Fruit fly (Drosophila melanogaster) whole organism, embryonic: ENCODE measurements around the gene tinc.

Experiments used
- Ada2b ChIP-seq: fragments of 200-800 bp; sonication (Bioruptor generic); IDR thresholded peaks from 2 replicates; pipeline ENCODE4 v1.3.6; 2022; ENCODE audit warnings: missing biosample characterization, missing genetic modification characterization
- Aef1 ChIP-seq: fragments of 200-800 bp; sonication (Bioruptor generic); IDR thresholded peaks from 3 replicates; pipeline ENCODE4 v1.3.6; 2022; ENCODE audit warnings: missing biosample characterization, missing genetic modification characterization
- Asciz ChIP-seq: fragments of 200-800 bp; sonication (Bioruptor generic); optimal IDR thresholded peaks from 2 replicates; lab custom pipeline; 2017; ENCODE audit warnings: missing biosample characterization, mild to moderate bottlenecking, missing genetic modification characterization, missing genetic modification reagents
- Bteb2 ChIP-seq: fragments of 200-800 bp; sonication (Bioruptor generic); optimal IDR thresholded peaks from 2 replicates; lab custom pipeline; 2016; ENCODE audit warnings: missing biosample characterization, missing genetic modification characterization
- CG10462 ChIP-seq: fragments of 200-800 bp; sonication (Bioruptor generic); optimal IDR thresholded peaks from 2 replicates; lab custom pipeline; 2016; ENCODE audit warnings: missing biosample characterization, missing genetic modification characterization
- CG10654 ChIP-seq: fragments of 200-800 bp; sonication (Bioruptor generic); optimal IDR thresholded peaks from 2 replicates; lab custom pipeline; 2016; ENCODE audit warnings: missing biosample characterization, missing genetic modification characterization
- CG11504 ChIP-seq: fragments of 200-800 bp; sonication (Bioruptor generic); optimal IDR thresholded peaks from 3 replicates; lab custom pipeline; 2019; ENCODE audit warnings: missing biosample characterization, mild to moderate bottlenecking, missing genetic modification characterization, moderate library complexity
- CG13287 ChIP-seq: fragments of 200-800 bp; sonication (Bioruptor generic); IDR thresholded peaks from 2 replicates; pipeline ENCODE4 v1.3.6; 2022; ENCODE audit warnings: missing biosample characterization, missing genetic modification characterization; ENCODE audit not compliant: partially characterized antibody
- CG1603 ChIP-seq: fragments of 200-800 bp; sonication (Bioruptor generic); optimal IDR thresholded peaks from 2 replicates; lab custom pipeline; 2019; ENCODE audit warnings: missing biosample characterization, mild to moderate bottlenecking, missing genetic modification characterization, moderate library complexity
- CG16779 ChIP-seq: fragments of 200-800 bp; sonication (Bioruptor generic); IDR thresholded peaks from 2 replicates; pipeline ENCODE4 v1.3.6; 2022; ENCODE audit warnings: missing biosample characterization, missing genetic modification characterization
- CG16813 ChIP-seq: fragments of 200-800 bp; sonication (Bioruptor generic); IDR thresholded peaks from 3 replicates; pipeline ENCODE4 v1.3.6; 2022; ENCODE audit warnings: missing biosample characterization, missing genetic modification characterization; ENCODE audit not compliant: partially characterized antibody
- CG16863 ChIP-seq: fragments of 200-800 bp; sonication (Bioruptor generic); optimal IDR thresholded peaks from 3 replicates; lab custom pipeline; 2016; ENCODE audit warnings: missing biosample characterization, missing genetic modification characterization
- CG2875 ChIP-seq: fragments of 200-800 bp; sonication (Bioruptor generic); optimal IDR thresholded peaks from 2 replicates; lab custom pipeline; 2017; ENCODE audit warnings: missing biosample characterization, mild to moderate bottlenecking, missing genetic modification characterization, missing genetic modification reagents
- CG2889 ChIP-seq: fragments of 200-800 bp; sonication (Bioruptor generic); IDR thresholded peaks from 3 replicates; pipeline ENCODE4 v1.3.6; 2022; ENCODE audit warnings: missing biosample characterization, missing genetic modification characterization
- CG31365 ChIP-seq: fragments of 200-800 bp; sonication (Bioruptor generic); optimal IDR thresholded peaks from 2 replicates; lab custom pipeline; 2018; ENCODE audit warnings: missing biosample characterization, mild to moderate bottlenecking, missing genetic modification characterization
- CG32532 ChIP-seq: fragments of 200-800 bp; sonication (Bioruptor generic); IDR thresholded peaks from 2 replicates; pipeline ENCODE4 v1.3.6; 2022; ENCODE audit warnings: missing biosample characterization, missing genetic modification characterization
- CG3995 ChIP-seq: fragments of 200-800 bp; sonication (Bioruptor generic); optimal IDR thresholded peaks from 3 replicates; lab custom pipeline; 2016; ENCODE audit warnings: missing biosample characterization, missing genetic modification characterization
- CG43689 ChIP-seq: fragments of 200-800 bp; sonication (Bioruptor generic); IDR thresholded peaks from 2 replicates; pipeline ENCODE4 v1.3.6; 2022; ENCODE audit warnings: missing biosample characterization, missing genetic modification characterization
- CG6272 ChIP-seq: fragments of 200-800 bp; sonication (Bioruptor generic); IDR thresholded peaks from 2 replicates; pipeline ENCODE4 v1.3.6; 2022; ENCODE audit warnings: missing biosample characterization, missing genetic modification characterization
- CG6813 ChIP-seq: fragments of 200-800 bp; sonication (Bioruptor generic); optimal IDR thresholded peaks from 2 replicates; lab custom pipeline; 2017; ENCODE audit warnings: missing biosample characterization, missing genetic modification characterization, mild to moderate bottlenecking, moderate library complexity, missing genetic modification reagents
- CG7271 ChIP-seq: fragments of 200-800 bp; sonication (Bioruptor generic); optimal IDR thresholded peaks from 2 replicates; lab custom pipeline; 2018; ENCODE audit warnings: missing biosample characterization, mild to moderate bottlenecking, missing genetic modification characterization, moderate library complexity
- CG8924 ChIP-seq: fragments of 200-800 bp; optimal IDR thresholded peaks from 3 replicates; lab custom pipeline; 2019; ENCODE audit warnings: missing biosample characterization, mild to moderate bottlenecking, missing genetic modification characterization, moderate library complexity
- CG8944 ChIP-seq: fragments of 200-800 bp; sonication (Bioruptor generic); optimal IDR thresholded peaks from 3 replicates; lab custom pipeline; 2016; ENCODE audit warnings: missing biosample characterization, missing genetic modification characterization
- CG9876 ChIP-seq: fragments of 200-800 bp; sonication (Bioruptor generic); optimal IDR thresholded peaks from 2 replicates; lab custom pipeline; 2016; ENCODE audit warnings: missing biosample characterization, missing genetic modification characterization
- D19B ChIP-seq: fragments of 200-800 bp; sonication (Bioruptor generic); optimal IDR thresholded peaks from 2 replicates; lab custom pipeline; 2017; ENCODE audit warnings: missing biosample characterization, mild to moderate bottlenecking, missing genetic modification characterization
- Dek ChIP-seq: fragments of 200-800 bp; sonication (Bioruptor generic); optimal IDR thresholded peaks from 3 replicates; lab custom pipeline; 2019; ENCODE audit warnings: missing biosample characterization, mild to moderate bottlenecking, missing genetic modification characterization, moderate library complexity
- Dp ChIP-seq: fragments of 200-800 bp; sonication (Bioruptor generic); optimal IDR thresholded peaks from 2 replicates; lab custom pipeline; 2018; ENCODE audit warnings: missing biosample characterization, mild to moderate bottlenecking, missing genetic modification characterization, moderate library complexity
- H2.0 ChIP-seq: fragments of 200-800 bp; sonication (Bioruptor generic); IDR thresholded peaks from 2 replicates; pipeline ENCODE4 v1.3.6; 2022; ENCODE audit warnings: missing biosample characterization, missing genetic modification characterization
- HLH54F ChIP-seq: fragments of 200-800 bp; sonication (Bioruptor generic); optimal IDR thresholded peaks from 3 replicates; lab custom pipeline; 2016; ENCODE audit warnings: missing biosample characterization, missing genetic modification characterization
- Hsf ChIP-seq: fragments of 200-800 bp; sonication (Bioruptor generic); optimal IDR thresholded peaks from 3 replicates; lab custom pipeline; 2016; ENCODE audit warnings: missing biosample characterization, missing genetic modification characterization
- Lhr ChIP-seq: fragments of 200-800 bp; sonication (Bioruptor generic); optimal IDR thresholded peaks from 3 replicates; lab custom pipeline; 2017; ENCODE audit warnings: mild to moderate bottlenecking, missing biosample characterization, missing genetic modification reagents, missing genetic modification characterization
- Oaz ChIP-seq: fragments of 200-800 bp; sonication (Bioruptor generic); IDR thresholded peaks from 2 replicates; pipeline ENCODE4 v1.3.6; 2022; ENCODE audit warnings: missing biosample characterization, missing genetic modification characterization
- Side ChIP-seq: fragments of 200-800 bp; sonication (Bioruptor generic); optimal IDR thresholded peaks from 2 replicates; lab custom pipeline; 2016; ENCODE audit warnings: missing biosample characterization, missing genetic modification characterization
- Sin3A ChIP-seq: fragments of >200 bp; optimal IDR thresholded peaks from 2 replicates; lab custom pipeline; 2018
- Stat92E ChIP-seq, 3 experiments: fragments of >200 bp in 2 of 3; fragments of 200-800 bp in 1 of 3; sonication (Bioruptor generic) in 1 of 3; optimal IDR thresholded peaks; 2 replicates each; lab custom pipeline; 2017 to 2019; ENCODE audit warnings: missing biosample characterization in 3 of 3, missing genetic modification characterization in 3 of 3, mild to moderate bottlenecking in 1 of 3, moderate library complexity in 1 of 3
- chn ChIP-seq: fragments of 200-800 bp; sonication (Bioruptor generic); optimal IDR thresholded peaks from 2 replicates; lab custom pipeline; 2016; ENCODE audit warnings: missing biosample characterization, missing genetic modification characterization
- crc ChIP-seq: fragments of 200-800 bp; sonication (Bioruptor generic); optimal IDR thresholded peaks from 2 replicates; lab custom pipeline; 2016; ENCODE audit warnings: missing biosample characterization, missing genetic modification characterization
- croc ChIP-seq: fragments of 200-800 bp; sonication (Bioruptor generic); conservative IDR thresholded peaks from 3 replicates; pipeline ENCODE4 v1.3.6; 2022; ENCODE audit warnings: missing biosample characterization, missing genetic modification characterization
- emc ChIP-seq: fragments of 200-800 bp; sonication (Bioruptor generic); optimal IDR thresholded peaks from 2 replicates; lab custom pipeline; 2016; ENCODE audit warnings: missing biosample characterization, missing genetic modification characterization
- ewg ChIP-seq: fragments of 200-800 bp; sonication (Bioruptor generic); optimal IDR thresholded peaks from 3 replicates; lab custom pipeline; 2017; ENCODE audit warnings: mild to moderate bottlenecking, missing biosample characterization, missing genetic modification reagents, missing genetic modification characterization
- fd102C ChIP-seq: fragments of 200-800 bp; sonication (Bioruptor generic); optimal IDR thresholded peaks from 2 replicates; lab custom pipeline; 2018; ENCODE audit warnings: missing biosample characterization, mild to moderate bottlenecking, missing genetic modification characterization, moderate library complexity
- her ChIP-seq: fragments of 200-800 bp; sonication (Bioruptor generic); optimal IDR thresholded peaks from 2 replicates; lab custom pipeline; 2016; ENCODE audit warnings: missing biosample characterization, missing genetic modification characterization
- jing ChIP-seq: fragments of 200-800 bp; sonication (Bioruptor generic); optimal IDR thresholded peaks from 2 replicates; lab custom pipeline; 2018; ENCODE audit warnings: missing biosample characterization, mild to moderate bottlenecking, missing genetic modification characterization
- nom ChIP-seq: fragments of 200-800 bp; sonication (Bioruptor generic); optimal IDR thresholded peaks from 2 replicates; lab custom pipeline; 2017; ENCODE audit warnings: missing biosample characterization, missing genetic modification characterization, mild to moderate bottlenecking, moderate library complexity, missing genetic modification reagents
- odd ChIP-seq: fragments of 200-800 bp; sonication (Bioruptor generic); optimal IDR thresholded peaks from 2 replicates; lab custom pipeline; 2017; ENCODE audit warnings: missing biosample characterization, mild to moderate bottlenecking, missing genetic modification characterization
- rib ChIP-seq: fragments of 200-800 bp; sonication (Bioruptor generic); IDR thresholded peaks from 2 replicates; pipeline ENCODE4 v1.3.6; 2022; ENCODE audit warnings: missing biosample characterization, missing genetic modification characterization
- ro ChIP-seq: fragments of 200-800 bp; sonication (Bioruptor generic); IDR thresholded peaks from 2 replicates; pipeline ENCODE4 v1.3.6; 2022; ENCODE audit warnings: missing biosample characterization, missing genetic modification characterization
- scrt ChIP-seq: fragments of 200-800 bp; sonication (Bioruptor generic); optimal IDR thresholded peaks from 2 replicates; lab custom pipeline; 2018; ENCODE audit warnings: missing biosample characterization, mild to moderate bottlenecking, missing genetic modification characterization, moderate library complexity
- slbo ChIP-seq: fragments of 200-800 bp; sonication (Bioruptor generic); IDR thresholded peaks from 2 replicates; pipeline ENCODE4 v1.3.6; 2022; ENCODE audit warnings: missing biosample characterization, missing genetic modification characterization
- slp2 ChIP-seq: fragments of 200-800 bp; sonication (Bioruptor generic); optimal IDR thresholded peaks from 2 replicates; lab custom pipeline; 2016; ENCODE audit warnings: missing biosample characterization, missing genetic modification characterization
- so ChIP-seq: fragments of 200-800 bp; sonication (Bioruptor generic); IDR thresholded peaks from 3 replicates; pipeline ENCODE4 v1.3.6; 2022; ENCODE audit warnings: missing biosample characterization, missing genetic modification characterization
- tio ChIP-seq: fragments of 200-800 bp; sonication (Bioruptor generic); optimal IDR thresholded peaks from 2 replicates; lab custom pipeline; 2017; ENCODE audit warnings: missing biosample characterization, missing genetic modification characterization, inconsistent platforms

The tinc gene

dm6 chr3R:17849178-17849577 is 37.8 kb downstream of the tinc start (continued):
- TF ChIP-seq emc = no peak
- no peak for TF ChIP-seq so (GFP tag; lab: Robert Waterston, UW)
- no peak for TF ChIP-seq CG2889 (GFP tag; lab: Robert Waterston, UW)
- TF ChIP-seq croc = no peak
- TF ChIP-seq CG9876 (GFP tag; lab: Kevin White, UChicago) = no peak
- no peak for TF ChIP-seq tio (GFP tag; lab: Kevin White, UChicago)
- no peak for TF ChIP-seq Asciz
- no peak for TF ChIP-seq CG16779 (GFP tag; lab: Robert Waterston, UW)
- TF ChIP-seq ewg (GFP tag; lab: Kevin White, UChicago) = no peak
- TF ChIP-seq Sin3A = no peak
- no peak for TF ChIP-seq slbo (GFP tag; lab: Robert Waterston, UW)
- no peak for TF ChIP-seq slp2
- no peak for TF ChIP-seq CG8924 (tag; lab: Kevin White, UChicago)
- TF ChIP-seq HLH54F (GFP tag; lab: Kevin White, UChicago) = no peak
- TF ChIP-seq nom (GFP tag; lab: Kevin White, UChicago) = no peak
- TF ChIP-seq CG10654 (GFP tag; lab: Kevin White, UChicago) = no peak
- TF ChIP-seq CG16863 (GFP tag; lab: Kevin White, UChicago) = no peak
- TF ChIP-seq CG43689 (GFP tag; lab: Robert Waterston, UW) = no peak
- TF ChIP-seq Bteb2 (GFP tag; lab: Kevin White, UChicago) = no peak
- TF ChIP-seq ro (GFP tag; lab: Robert Waterston, UW) = no peak
- no peak for TF ChIP-seq crc (GFP tag; lab: Kevin White, UChicago)
- no peak for TF ChIP-seq CG2875 (GFP tag; lab: Kevin White, UChicago)
- no peak for TF ChIP-seq CG7271 (tag; lab: Kevin White, UChicago)
- TF ChIP-seq jing = no peak
- TF ChIP-seq Dp (GFP tag; lab: Kevin White, UChicago) = no peak
- TF ChIP-seq CG16813 = no peak
- TF ChIP-seq scrt (GFP tag; lab: Kevin White, UChicago) = no peak
- TF ChIP-seq H2.0 (GFP tag; lab: Robert Waterston, UW) = no peak
- no peak for TF ChIP-seq Lhr (GFP tag; lab: Kevin White, UChicago)
- no peak for TF ChIP-seq Dek (tag; lab: Kevin White, UChicago)
- no peak for TF ChIP-seq odd (GFP tag; lab: Kevin White, UChicago)
- TF ChIP-seq chn (GFP tag; lab: Kevin White, UChicago) = no peak
- TF ChIP-seq CG3995 (GFP tag; lab: Kevin White, UChicago) = no peak
- TF ChIP-seq CG31365 = no peak
- TF ChIP-seq Oaz (GFP tag; lab: Robert Waterston, UW) = no peak
- TF ChIP-seq fd102C = no peak
- TF ChIP-seq Aef1 (GFP tag; lab: Robert Waterston, UW) = no peak
- no peak for TF ChIP-seq CG6813 (GFP tag; lab: Kevin White, UChicago)
- no peak for TF ChIP-seq Side (GFP tag; lab: Kevin White, UChicago)
- no peak for TF ChIP-seq Hsf
- TF ChIP-seq Ada2b (GFP tag; lab: Robert Waterston, UW) = 0 out of 2 replicates have a peak, but pooled peaks have one; percentile 18
- TF ChIP-seq D19B (GFP tag; lab: Kevin White, UChicago) = no peak
- TF ChIP-seq CG10462 (GFP tag; lab: Kevin White, UChicago) = no peak
- TF ChIP-seq CG6272 (GFP tag; lab: Robert Waterston, UW) = no peak
- no peak for TF ChIP-seq CG13287 (GFP tag; lab: Robert Waterston, UW)
- no peak for TF ChIP-seq CG8944 (GFP tag; lab: Kevin White, UChicago)
- no peak for TF ChIP-seq her (GFP tag; lab: Kevin White, UChicago)
- TF ChIP-seq Stat92E (GFP tag; optimal IDR thresholded peaks at IDR 0.05; lab: Kevin White, UChicago) = no peak
- no peak for TF ChIP-seq CG32532 (GFP tag; lab: Robert Waterston, UW)
- TF ChIP-seq CG1603 (tag; lab: Kevin White, UChicago) = peak; percentile 2
- peak; percentile 60 for TF ChIP-seq CG11504 (tag; lab: Kevin White, UChicago)
- no peak for TF ChIP-seq rib (GFP tag; lab: Robert Waterston, UW)
